Fruit fly (Drosophila melanogaster): ENCODE data around the gene CG10340.
A peak's percentile ranks its signal among the peaks of the same experiment; 100 is the strongest.

The CG10340 gene

dm6 chr3R:16632698-16633097, 18.5 kb upstream of the CG10340 start:
- TF ChIP-seq pan (optimal IDR thresholded peaks at IDR 0.05) (no peak), dsf (GFP tag; optimal IDR thresholded peaks at IDR 0.05; ENCODE audit: borderline replicate concordance) (no peak)

- TF ChIP-seq psq (GFP tag; optimal IDR thresholded peaks at IDR 0.05) (peak; percentile 5), foxo (GFP tag; optimal IDR thresholded peaks at IDR 0.05) (peak in 1 of 2 experiments; percentile 10), ey (GFP tag; optimal IDR thresholded peaks at IDR 0.05) (no peak)
Measured at dm6 chr3R:16630564-16630963, 16.4 kb upstream of the CG10340 start.

dm6 chr3R:16626899-16627432, 12.8 kb upstream of the CG10340 start:
- TF ChIP-seq Vsx2 (GFP tag; optimal IDR thresholded peaks at IDR 0.05; ENCODE audit: partially characterized antibody) (no peak), usp (GFP tag; optimal IDR thresholded peaks at IDR 0.05) (no peak), sage (GFP tag; optimal IDR thresholded peaks at IDR 0.05) (no peak)

dm6 chr3R:16625844-16626430, 11.7 kb upstream of the CG10340 start:
- TF ChIP-seq Jra (GFP tag; optimal IDR thresholded peaks at IDR 0.05) (peak; percentile 76), psq (GFP tag; optimal IDR thresholded peaks at IDR 0.05) (peak; percentile 67), Myc (optimal IDR thresholded peaks at IDR 0.05) (no peak)

dm6 chr3R:16624750-16625549, 10.8 kb upstream of the CG10340 start, which contains the start of gene Fas1:
Gene Fas1 (plus strand): TSS chr3R:16625238.
- TF ChIP-seq fru (GFP tag; optimal IDR thresholded peaks at IDR 0.05) (peak; percentile 56), Sp1 (GFP tag; optimal IDR thresholded peaks at IDR 0.05) (no peak), Vsx2 (GFP tag; optimal IDR thresholded peaks at IDR 0.05; ENCODE audit: partially characterized antibody) (peak; percentile 28), Myc (optimal IDR thresholded peaks at IDR 0.05) (peak; percentile 47), Dif (GFP tag; optimal IDR thresholded peaks at IDR 0.05; ENCODE audit: partially characterized antibody) (peak; percentile 6), Hnf4 (GFP tag; optimal IDR thresholded peaks at IDR 0.05) (no peak), sv (GFP tag; optimal IDR thresholded peaks at IDR 0.05) (peak; percentile 26), woc (GFP tag; optimal IDR thresholded peaks at IDR 0.05) (peak; percentile 21), dl (GFP tag; optimal IDR thresholded peaks at IDR 0.05; ENCODE audit: insufficient read depth in 1 of 2, partially characterized antibody in 2 of 2) (no peak), sage (GFP tag; optimal IDR thresholded peaks at IDR 0.05) (peak; percentile 4)

dm6 chr3R:16624371-16624749, 10.2 kb upstream of the CG10340 start, which contains the start of gene Ccdc114:
Gene Ccdc114 (minus strand): TSS chr3R:16624717.
- TF ChIP-seq Hnf4 (GFP tag; optimal IDR thresholded peaks at IDR 0.05) (no peak), Dif (GFP tag; optimal IDR thresholded peaks at IDR 0.05; ENCODE audit: partially characterized antibody) (no peak), GATAd (GFP tag; optimal IDR thresholded peaks at IDR 0.05) (no peak)

- TF ChIP-seq pan (optimal IDR thresholded peaks at IDR 0.05) (no peak), dmrt93B (GFP tag; optimal IDR thresholded peaks at IDR 0.05) (no peak), Dfd (GFP tag; optimal IDR thresholded peaks at IDR 0.05) (no peak), Myc (optimal IDR thresholded peaks at IDR 0.05) (no peak), OdsH (GFP tag; optimal IDR thresholded peaks at IDR 0.05) (no peak), Hr83 (GFP tag; optimal IDR thresholded peaks at IDR 0.05; ENCODE audit: poor library complexity, severe bottlenecking) (no peak), dsf (GFP tag; optimal IDR thresholded peaks at IDR 0.05; ENCODE audit: borderline replicate concordance) (no peak), foxo (GFP tag; optimal IDR thresholded peaks at IDR 0.05) (no peak), br (GFP tag; optimal IDR thresholded peaks at IDR 0.05) (no peak), rgr (GFP tag; optimal IDR thresholded peaks at IDR 0.05) (no peak), sage (GFP tag; optimal IDR thresholded peaks at IDR 0.05) (no peak), N (GFP tag; optimal IDR thresholded peaks at IDR 0.05) (no peak), Abd-B (GFP tag; optimal IDR thresholded peaks at IDR 0.05) (no peak), CG9705 (GFP tag; optimal IDR thresholded peaks at IDR 0.05) (no peak), HLH106 (tag; optimal IDR thresholded peaks at IDR 0.05) (no peak), Sp1 (GFP tag; optimal IDR thresholded peaks at IDR 0.05) (no peak)
Measured at dm6 chr3R:16620478-16620877, 6.3 kb upstream of the CG10340 start, which contains the start of gene CG14893. Gene CG14893 (plus strand): TSS chr3R:16620778.
